Worm (Caenorhabditis elegans) whole organism, L4 larva: ENCODE results near the gene ddb-1.

Experiments used
- ZK546.5 ChIP-seq, 2 experiments: sonication (generic microtip); optimal IDR thresholded peaks; 2 replicates each; lab custom pipeline; 2017; ENCODE audit warnings: missing biosample characterization in 2 of 2, missing genetic modification characterization in 2 of 2
- aly-2 ChIP-seq: sonication (generic microtip); optimal IDR thresholded peaks from 2 replicates; lab custom pipeline; 2018; ENCODE audit warnings: missing biosample characterization, missing genetic modification characterization
- lin-29 ChIP-seq: fragments of 200-800 bp; sonication (Bioruptor generic); IDR thresholded peaks from 2 replicates; pipeline ENCODE4 v1.3.6; 2022; ENCODE audit warnings: missing genetic modification reagents, missing genetic modification characterization, missing compliant biosample characterization
- mdt-29 ChIP-seq: fragments of 200-800 bp; sonication (Bioruptor generic); IDR thresholded peaks from 2 replicates; pipeline ENCODE4 v1.3.6; 2022; ENCODE audit warnings: missing genetic modification reagents, missing genetic modification characterization, missing compliant biosample characterization
- saeg-2 ChIP-seq: fragments of 200-800 bp; sonication (Bioruptor generic); IDR thresholded peaks from 2 replicates; pipeline ENCODE4 v1.3.6; 2022; ENCODE audit warnings: missing genetic modification reagents, missing genetic modification characterization, missing compliant biosample characterization
- unc-39 ChIP-seq: sonication (generic microtip); optimal IDR thresholded peaks from 2 replicates; lab custom pipeline; 2017; ENCODE audit warnings: missing biosample characterization, missing genetic modification characterization
- zag-1 ChIP-seq: fragments of 150-350 bp; optimal IDR thresholded peaks from 2 replicates; lab custom pipeline; 2014; ENCODE audit warnings: missing biosample characterization, missing genetic modification characterization
- zfp-3 ChIP-seq: fragments of 200-800 bp; sonication (Bioruptor generic); conservative IDR thresholded peaks from 2 replicates; pipeline ENCODE4 v1.3.6; 2022; ENCODE audit warnings: missing genetic modification reagents, missing genetic modification characterization, missing compliant biosample characterization
- ztf-11 ChIP-seq: fragments of 150-350 bp; optimal IDR thresholded peaks from 2 replicates; lab custom pipeline; 2014; ENCODE audit warnings: missing biosample characterization, missing genetic modification characterization

DNA sequence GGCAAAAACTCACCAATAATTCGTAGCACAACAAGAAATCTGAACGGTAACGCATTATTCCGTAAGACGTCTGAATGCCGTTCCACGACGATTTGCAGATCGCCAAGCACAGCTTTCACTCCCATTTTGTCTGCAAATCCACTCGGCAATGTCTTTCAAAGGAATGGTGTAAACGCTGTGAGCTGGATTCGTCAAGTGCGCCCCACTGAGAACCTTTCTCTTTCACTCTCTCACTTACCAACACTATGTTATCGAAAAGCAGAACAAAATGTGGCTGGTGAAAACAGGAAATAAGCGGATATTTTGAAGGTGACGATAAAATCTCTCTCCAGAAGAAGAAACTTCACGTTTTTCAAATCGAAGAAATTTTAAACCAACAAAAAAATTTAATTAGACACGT is 32.1 kb downstream of the ddb-1 start:
- TF ChIP-seq ZK546.5 (tag; optimal IDR thresholded peaks at IDR 0.05; lab: Kevin White, UChicago) (no peak), ztf-11 (tag; lab: Kevin White, UChicago) (no peak), lin-29 (GFP tag; lab: Robert Waterston, UW) (no peak), mdt-29 (GFP tag; lab: Robert Waterston, UW) (no peak), aly-2 (no peak), zag-1 (tag; lab: Kevin White, UChicago) (no peak), zfp-3 (GFP tag; lab: Robert Waterston, UW) (no peak), saeg-2 (GFP tag; lab: Robert Waterston, UW) (0 out of 2 replicates have a peak, but pooled peaks have one; percentile 14), unc-39 (no peak)
